Fruit fly (Drosophila melanogaster): Measurements from ENCODE around the gene Ziz.

Ziz gene

DNA sequence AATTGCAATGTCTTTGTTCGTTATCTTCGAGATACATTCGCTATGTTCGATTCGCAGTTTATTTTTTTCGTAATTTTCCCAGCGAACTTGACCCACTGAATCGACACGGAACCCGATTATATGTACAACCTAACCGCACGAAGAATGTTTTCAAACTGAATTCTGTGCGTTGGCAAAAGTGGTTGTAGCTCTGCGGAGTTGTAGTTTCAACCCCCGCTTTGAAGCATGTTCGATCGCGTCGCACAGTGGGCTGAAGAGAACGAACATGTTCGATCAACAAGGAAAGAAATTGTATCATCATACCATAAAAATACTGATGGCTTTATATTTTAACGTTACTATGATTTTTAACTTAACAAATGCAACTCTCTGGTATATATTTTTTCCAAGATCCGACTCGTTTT, 48.2 kb upstream of the Ziz start (continued):
- TF ChIP-seq HLH3B (GFP tag; IDR thresholded peaks at IDR 0.05) (peak; percentile 35; the same call in 1 of the 2 replicates), stwl (tag; optimal IDR thresholded peaks at IDR 0.05) (peak; percentile 3), odd (GFP tag; optimal IDR thresholded peaks at IDR 0.05) (peak; percentile 6), wor (GFP tag; IDR thresholded peaks at IDR 0.05) (no peak), CG14710 (tag; optimal IDR thresholded peaks at IDR 0.05) (peak; percentile 3), bigmax (GFP tag; optimal IDR thresholded peaks at IDR 0.05) (no peak), sens (GFP tag) (peak; percentile 82), Oli (tag; optimal IDR thresholded peaks at IDR 0.05) (peak; percentile 5), jumu (GFP tag; optimal IDR thresholded peaks at IDR 0.05) (peak; percentile 19), kah (GFP tag; optimal IDR thresholded peaks at IDR 0.05) (peak; percentile 15), CG15269 (tag; optimal IDR thresholded peaks at IDR 0.05) (no peak), CG10431 (GFP tag; optimal IDR thresholded peaks at IDR 0.05) (no peak), H2.0 (GFP tag; IDR thresholded peaks at IDR 0.05) (no peak), NC2β (GFP tag; optimal IDR thresholded peaks at IDR 0.05) (no peak), CG18476 (GFP tag; optimal IDR thresholded peaks at IDR 0.05) (peak; percentile 30), cwo (GFP tag; optimal IDR thresholded peaks at IDR 0.05) (peak; percentile 4), CG2199 (GFP tag; IDR thresholded peaks at IDR 0.05) (0 out of 3 replicates have a peak, but pooled peaks have one; percentile 53), CG8478 (optimal IDR thresholded peaks at IDR 0.05) (no peak), CG6689 (GFP tag; IDR thresholded peaks at IDR 0.05) (peak; percentile 27; the same call in 1 of the 2 replicates), abd-A (tag; optimal IDR thresholded peaks at IDR 0.05) (no peak), CG5245 (GFP tag; optimal IDR thresholded peaks at IDR 0.05) (peak; percentile 12), CG2678 (tag; optimal IDR thresholded peaks at IDR 0.05) (peak; percentile 26), CG8290 (GFP tag; optimal IDR thresholded peaks at IDR 0.05) (peak; percentile 9), CG8290 (tag; optimal IDR thresholded peaks at IDR 0.05) (peak in 1 of 2 experiments; percentile 26), CG10274 (GFP tag; optimal IDR thresholded peaks at IDR 0.05) (no peak), CG9437 (GFP tag; optimal IDR thresholded peaks at IDR 0.05) (no peak), ems (GFP tag; optimal IDR thresholded peaks at IDR 0.05) (no peak), CG15601 (tag; optimal IDR thresholded peaks at IDR 0.05) (peak; percentile 12), CG6791 (GFP tag; IDR thresholded peaks at IDR 0.05; ENCODE audit: partially characterized antibody) (peak; percentile 23; the same call in 1 of the 3 replicates), CG17829 (tag; optimal IDR thresholded peaks at IDR 0.05) (peak; percentile 37), phol (tag; optimal IDR thresholded peaks at IDR 0.05) (peak; percentile 31), CG4424 (GFP tag; optimal IDR thresholded peaks at IDR 0.05) (no peak), CG1602 (GFP tag; optimal IDR thresholded peaks at IDR 0.05) (no peak), sob (GFP tag; IDR thresholded peaks at IDR 0.05) (no peak), ind (GFP tag; optimal IDR thresholded peaks at IDR 0.05) (no peak), tx (GFP tag; optimal IDR thresholded peaks at IDR 0.05) (no peak), hth (optimal IDR thresholded peaks at IDR 0.05) (no peak), CG12744 (GFP tag; optimal IDR thresholded peaks at IDR 0.05) (no peak), CG2120 (GFP tag; optimal IDR thresholded peaks at IDR 0.05) (no peak), CG15479 (GFP tag; optimal IDR thresholded peaks at IDR 0.05) (peak; percentile 60), Xrp1 (GFP tag; IDR thresholded peaks at IDR 0.05) (peak; percentile 23; the same call in 1 of the 2 replicates), CG10321 (GFP tag; IDR thresholded peaks at IDR 0.05) (no peak), Trl (optimal IDR thresholded peaks at IDR 0.05) (no peak), Trl (GFP tag; optimal IDR thresholded peaks at IDR 0.05) (peak; percentile 34), dmrt99B (tag; optimal IDR thresholded peaks at IDR 0.05) (peak; percentile 19), CG11723 (GFP tag; optimal IDR thresholded peaks at IDR 0.05) (no peak), p53 (GFP tag; optimal IDR thresholded peaks at IDR 0.05) (no peak), rib (GFP tag; IDR thresholded peaks at IDR 0.05) (no peak), CG17361 (GFP tag; IDR thresholded peaks at IDR 0.05) (0 out of 3 replicates have a peak, but pooled peaks have one; percentile 21), chn (GFP tag; optimal IDR thresholded peaks at IDR 0.05) (peak; percentile 10), Awh (GFP tag; IDR thresholded peaks at IDR 0.05) (no peak), vvl (GFP tag; IDR thresholded peaks at IDR 0.05) (peak; percentile 54), Max (GFP tag; optimal IDR thresholded peaks at IDR 0.05) (peak; percentile 21)

Measured in whole organism, embryonic.